Worm (Caenorhabditis elegans): ENCODE data around the gene tag-294.

Gene tag-294

ce11 chrX:5775804-5776252 lies 12.6 kb upstream of the tag-294 start (continued):
- TF ChIP-seq lim-7 (GFP tag; IDR thresholded peaks at IDR 0.05) (no peak), sdz-12 (GFP tag; optimal IDR thresholded peaks at IDR 0.05) (no peak), lin-38 (GFP tag; IDR thresholded peaks at IDR 0.05) (no peak), mes-2 (tag; optimal IDR thresholded peaks at IDR 0.05; ENCODE audit: poor library complexity, severe bottlenecking) (no peak), dpl-1 (GFP tag; optimal IDR thresholded peaks at IDR 0.05) (peak; percentile 71), Y105C5A.15 (GFP tag; IDR thresholded peaks at IDR 0.05) (no peak), D1046.2 (GFP tag; IDR thresholded peaks at IDR 0.05) (no peak), zip-2 (tag; optimal IDR thresholded peaks at IDR 0.05) (no peak), pha-4 (GFP tag; IDR thresholded peaks at IDR 0.05) (no peak), pha-4 (tag; optimal IDR thresholded peaks at IDR 0.05) (no peak), lin-1 (GFP tag; IDR thresholded peaks at IDR 0.05) (no peak), dmd-9 (GFP tag; IDR thresholded peaks at IDR 0.05) (no peak), jun-1 (tag; optimal IDR thresholded peaks at IDR 0.05) (no peak), nhr-41 (GFP tag; IDR thresholded peaks at IDR 0.05) (no peak), ctbp-1 (GFP tag; IDR thresholded peaks at IDR 0.05) (0 out of 2 replicates have a peak, but pooled peaks have one; percentile 42), pqm-1 (tag; optimal IDR thresholded peaks at IDR 0.05) (peak; percentile 21), tra-1 (GFP tag; IDR thresholded peaks at IDR 0.05) (0 out of 2 replicates have a peak, but pooled peaks have one; percentile 53), attf-4 (tag; optimal IDR thresholded peaks at IDR 0.05) (no peak), mxl-2 (GFP tag; conservative IDR thresholded peaks at IDR 0.05) (no peak), set-16 (GFP tag; IDR thresholded peaks at IDR 0.05) (no peak; the same call in 1 of the 2 replicates), spr-1 (tag; optimal IDR thresholded peaks at IDR 0.05) (no peak), Y5F2A.4 (GFP tag; optimal IDR thresholded peaks at IDR 0.05) (no peak), F49E8.2 (tag; optimal IDR thresholded peaks at IDR 0.05; ENCODE audit: borderline replicate concordance) (no peak), nhr-76 (tag; optimal IDR thresholded peaks at IDR 0.05) (no peak), nhr-6 (tag; optimal IDR thresholded peaks at IDR 0.05) (peak; percentile 69), lin-15B (tag; optimal IDR thresholded peaks at IDR 0.05) (no peak)

- TF ChIP-seq aly-2 (tag; optimal IDR thresholded peaks at IDR 0.05) (no peak), aha-1 (tag) (peak; percentile 63)
Observed at ce11 chrX:5773471-5773870, 10.3 kb upstream of the tag-294 start, which contains the start of gene sym-3. Gene sym-3 (plus strand): TSS chrX:5773771.

- TF ChIP-seq aha-1 (tag), result peak; percentile 61
- no peak for TF ChIP-seq sdz-12 (GFP tag; optimal IDR thresholded peaks at IDR 0.05)
- TF ChIP-seq pha-4 (GFP tag; IDR thresholded peaks at IDR 0.05), result peak; percentile 49; the same call in 1 of the 2 replicates
- no peak for TF ChIP-seq pha-4 (tag; optimal IDR thresholded peaks at IDR 0.05)
Observed at ce11 chrX:5772538-5773154, 9.5 kb upstream of the tag-294 start.

- TF ChIP-seq nhr-6 (tag; optimal IDR thresholded peaks at IDR 0.05) (no peak), lin-39 (tag; optimal IDR thresholded peaks at IDR 0.05) (no peak), daf-12 (tag; optimal IDR thresholded peaks at IDR 0.05) (no peak), dpl-1 (GFP tag; optimal IDR thresholded peaks at IDR 0.05) (no peak), F10B5.3 (tag; optimal IDR thresholded peaks at IDR 0.05) (no peak), daf-8 (GFP tag; IDR thresholded peaks at IDR 0.05) (no peak), D1046.2 (GFP tag; IDR thresholded peaks at IDR 0.05) (no peak), zip-2 (tag; optimal IDR thresholded peaks at IDR 0.05) (no peak), T20F7.1 (GFP tag; optimal IDR thresholded peaks at IDR 0.05) (no peak), egl-27 (tag; optimal IDR thresholded peaks at IDR 0.05) (no peak), zag-1 (tag; optimal IDR thresholded peaks at IDR 0.05) (no peak), unc-130 (GFP tag; optimal IDR thresholded peaks at IDR 0.05) (no peak), Y5F2A.4 (GFP tag; optimal IDR thresholded peaks at IDR 0.05) (no peak), lin-38 (GFP tag; IDR thresholded peaks at IDR 0.05) (no peak), lin-1 (GFP tag; IDR thresholded peaks at IDR 0.05) (no peak), hlh-30 (tag; optimal IDR thresholded peaks at IDR 0.05; ENCODE audit: insufficient read depth) (no peak), ztf-7 (tag; optimal IDR thresholded peaks at IDR 0.05) (no peak)
Observed at ce11 chrX:5770648-5771047, 7.5 kb upstream of the tag-294 start, which contains the start of gene C54H2.4. Gene C54H2.4 (minus strand): TSS chrX:5770748.

Measured in whole organism, L4 larva.